Fruit fly (Drosophila melanogaster) whole organism, embryonic: ENCODE data around the gene ci.

ENCODE experiments used
- Aef1 ChIP-seq: fragments of 200-800 bp; sonication (Bioruptor generic); IDR thresholded peaks from 3 replicates; pipeline ENCODE4 v1.3.6; 2022; ENCODE audit warnings: missing biosample characterization, missing genetic modification characterization
- B-H2 ChIP-seq: fragments of 200-800 bp; sonication (Bioruptor generic); optimal IDR thresholded peaks from 2 replicates; lab custom pipeline; 2018; ENCODE audit warnings: missing biosample characterization, mild to moderate bottlenecking, missing genetic modification characterization
- Blimp-1 ChIP-seq: fragments of 200-800 bp; sonication (Bioruptor generic); optimal IDR thresholded peaks from 3 replicates; lab custom pipeline; 2018; ENCODE audit warnings: missing biosample characterization, missing genetic modification characterization, mild to moderate bottlenecking, moderate library complexity, missing genetic modification reagents
- CG10147 ChIP-seq: fragments of 200-800 bp; sonication (Bioruptor generic); optimal IDR thresholded peaks from 2 replicates; lab custom pipeline; 2019; ENCODE audit warnings: missing biosample characterization, mild to moderate bottlenecking, missing genetic modification characterization, moderate library complexity
- CG10366 ChIP-seq: fragments of 200-800 bp; sonication (Bioruptor generic); IDR thresholded peaks from 2 replicates; pipeline ENCODE4 v1.3.6; 2022; ENCODE audit warnings: missing biosample characterization, missing genetic modification characterization
- CG10654 ChIP-seq: fragments of 200-800 bp; sonication (Bioruptor generic); optimal IDR thresholded peaks from 2 replicates; lab custom pipeline; 2016; ENCODE audit warnings: missing biosample characterization, missing genetic modification characterization
- CG10979 ChIP-seq: fragments of 200-800 bp; sonication (Bioruptor generic); optimal IDR thresholded peaks from 2 replicates; lab custom pipeline; 2018; ENCODE audit warnings: missing biosample characterization, mild to moderate bottlenecking, missing genetic modification characterization, moderate library complexity
- CG11695 ChIP-seq: fragments of 200-800 bp; sonication (Bioruptor generic); IDR thresholded peaks from 3 replicates; pipeline ENCODE4 v1.3.6; 2022; ENCODE audit warnings: missing biosample characterization, missing genetic modification characterization
- CG12391 ChIP-seq: fragments of 200-800 bp; sonication (Bioruptor generic); optimal IDR thresholded peaks from 3 replicates; lab custom pipeline; 2018; ENCODE audit warnings: missing biosample characterization, mild to moderate bottlenecking, missing genetic modification characterization, moderate library complexity
- CG13123 ChIP-seq: fragments of 200-800 bp; sonication (Bioruptor generic); optimal IDR thresholded peaks from 2 replicates; lab custom pipeline; 2016; ENCODE audit warnings: missing biosample characterization, missing genetic modification characterization
- CG13296 ChIP-seq: fragments of 200-800 bp; sonication (Bioruptor generic); optimal IDR thresholded peaks from 3 replicates; lab custom pipeline; 2018; ENCODE audit warnings: missing biosample characterization, mild to moderate bottlenecking, missing genetic modification characterization
- CG15073 ChIP-seq: fragments of 200-800 bp; sonication (Bioruptor generic); optimal IDR thresholded peaks from 2 replicates; lab custom pipeline; 2016; ENCODE audit warnings: missing biosample characterization, missing genetic modification characterization
- CG1529 ChIP-seq: fragments of 200-800 bp; sonication (Bioruptor generic); optimal IDR thresholded peaks from 3 replicates; lab custom pipeline; 2018; ENCODE audit warnings: missing biosample characterization, missing genetic modification characterization
- CG15696 ChIP-seq: fragments of 200-800 bp; sonication (Bioruptor generic); optimal IDR thresholded peaks from 2 replicates; lab custom pipeline; 2019; ENCODE audit warnings: missing biosample characterization, mild to moderate bottlenecking, missing genetic modification characterization, moderate library complexity
- CG1603 ChIP-seq: fragments of 200-800 bp; sonication (Bioruptor generic); optimal IDR thresholded peaks from 2 replicates; lab custom pipeline; 2019; ENCODE audit warnings: missing biosample characterization, mild to moderate bottlenecking, missing genetic modification characterization, moderate library complexity
- CG16815 ChIP-seq: fragments of 200-800 bp; sonication (Bioruptor generic); optimal IDR thresholded peaks from 3 replicates; lab custom pipeline; 2017; ENCODE audit warnings: missing biosample characterization, mild to moderate bottlenecking, missing genetic modification characterization
- CG17328 ChIP-seq: fragments of 200-800 bp; sonication (Bioruptor generic); IDR thresholded peaks from 2 replicates; pipeline ENCODE4 v1.3.6; 2022; ENCODE audit warnings: missing biosample characterization, missing genetic modification characterization
- CG31224 ChIP-seq: fragments of 200-800 bp; sonication (Bioruptor generic); IDR thresholded peaks from 2 replicates; pipeline ENCODE4 v1.3.6; 2022; ENCODE audit warnings: missing biosample characterization, missing genetic modification characterization
- CG33557 ChIP-seq: fragments of 200-800 bp; sonication (Bioruptor generic); optimal IDR thresholded peaks from 2 replicates; lab custom pipeline; 2019; ENCODE audit warnings: missing biosample characterization, mild to moderate bottlenecking, missing genetic modification characterization, moderate library complexity
- CG4617 ChIP-seq: fragments of 200-800 bp; sonication (Bioruptor generic); optimal IDR thresholded peaks from 3 replicates; lab custom pipeline; 2016; ENCODE audit warnings: missing biosample characterization, missing genetic modification characterization, borderline replicate concordance
- CG7928 ChIP-seq: fragments of 200-800 bp; sonication (Bioruptor generic); optimal IDR thresholded peaks from 2 replicates; lab custom pipeline; 2017; ENCODE audit warnings: missing biosample characterization, mild to moderate bottlenecking, missing genetic modification characterization
- CG8359 ChIP-seq: fragments of 200-800 bp; sonication (Bioruptor generic); optimal IDR thresholded peaks from 2 replicates; lab custom pipeline; 2017; ENCODE audit warnings: missing biosample characterization, mild to moderate bottlenecking, missing genetic modification characterization, borderline replicate concordance
- CG8765 ChIP-seq: fragments of 200-800 bp; sonication (Bioruptor generic); IDR thresholded peaks from 2 replicates; pipeline ENCODE4 v1.3.6; 2022; ENCODE audit warnings: missing biosample characterization, missing genetic modification characterization
- Dad ChIP-seq: fragments of 200-800 bp; sonication (Bioruptor generic); optimal IDR thresholded peaks from 3 replicates; lab custom pipeline; 2016; ENCODE audit warnings: missing biosample characterization, missing genetic modification characterization
- Eip74EF ChIP-seq, 2 experiments: fragments of 200-800 bp in 1 of 2; fragments of >200 bp in 1 of 2; sonication (Bioruptor generic) in 1 of 2; optimal IDR thresholded peaks; 2 replicates each; lab custom pipeline; 2017 to 2019; ENCODE audit warnings: missing biosample characterization in 2 of 2, missing genetic modification characterization in 2 of 2, mild to moderate bottlenecking in 1 of 2, moderate library complexity in 1 of 2
- Elba2 ChIP-seq: fragments of 200-800 bp; sonication (Bioruptor generic); optimal IDR thresholded peaks from 3 replicates; lab custom pipeline; 2016; ENCODE audit warnings: missing biosample characterization, missing genetic modification characterization
- HHEX ChIP-seq: fragments of 200-800 bp; sonication (Bioruptor generic); optimal IDR thresholded peaks from 3 replicates; lab custom pipeline; 2017; ENCODE audit warnings: missing biosample characterization, mild to moderate bottlenecking, missing genetic modification characterization, missing genetic modification reagents
- HmgZ ChIP-seq: fragments of 200-800 bp; sonication (Bioruptor generic); optimal IDR thresholded peaks from 2 replicates; lab custom pipeline; 2018; ENCODE audit warnings: missing biosample characterization, mild to moderate bottlenecking, missing genetic modification characterization
- Hmr ChIP-seq: fragments of 200-800 bp; sonication (Bioruptor generic); optimal IDR thresholded peaks from 3 replicates; lab custom pipeline; 2017; ENCODE audit warnings: mild to moderate bottlenecking, missing biosample characterization, missing genetic modification reagents, missing genetic modification characterization
- Lhr ChIP-seq: fragments of 200-800 bp; sonication (Bioruptor generic); optimal IDR thresholded peaks from 3 replicates; lab custom pipeline; 2017; ENCODE audit warnings: mild to moderate bottlenecking, missing biosample characterization, missing genetic modification reagents, missing genetic modification characterization
- Oaz ChIP-seq: fragments of 200-800 bp; sonication (Bioruptor generic); IDR thresholded peaks from 2 replicates; pipeline ENCODE4 v1.3.6; 2022; ENCODE audit warnings: missing biosample characterization, missing genetic modification characterization
- Oli ChIP-seq: fragments of 200-800 bp; sonication (Bioruptor generic); optimal IDR thresholded peaks from 2 replicates; lab custom pipeline; 2018; ENCODE audit warnings: missing biosample characterization, mild to moderate bottlenecking, missing genetic modification characterization, moderate library complexity
- Opbp ChIP-seq: fragments of 200-800 bp; sonication (Bioruptor generic); IDR thresholded peaks from 3 replicates; pipeline ENCODE4 v1.3.6; 2022; ENCODE audit warnings: missing biosample characterization, missing genetic modification characterization; ENCODE audit not compliant: partially characterized antibody
- Sox100B ChIP-seq: fragments of 200-800 bp; sonication (Bioruptor generic); optimal IDR thresholded peaks from 3 replicates; lab custom pipeline; 2018; ENCODE audit warnings: missing biosample characterization, mild to moderate bottlenecking, missing genetic modification characterization
- Sry-β ChIP-seq: fragments of 200-800 bp; sonication (Bioruptor generic); optimal IDR thresholded peaks from 2 replicates; lab custom pipeline; 2018; ENCODE audit warnings: missing biosample characterization, mild to moderate bottlenecking, missing genetic modification characterization, moderate library complexity
- abd-A ChIP-seq: fragments of 200-800 bp; sonication (Bioruptor generic); optimal IDR thresholded peaks from 3 replicates; lab custom pipeline; 2019; ENCODE audit warnings: missing biosample characterization, mild to moderate bottlenecking, missing genetic modification characterization, moderate library complexity
- bbx ChIP-seq: fragments of 200-800 bp; sonication (Bioruptor generic); IDR thresholded peaks from 2 replicates; pipeline ENCODE4 v1.3.6; 2022; ENCODE audit warnings: missing biosample characterization, missing genetic modification characterization; ENCODE audit not compliant: partially characterized antibody
- dmrt11E ChIP-seq: fragments of 200-800 bp; sonication (Bioruptor generic); optimal IDR thresholded peaks from 3 replicates; lab custom pipeline; 2018; ENCODE audit warnings: missing biosample characterization, mild to moderate bottlenecking, missing genetic modification characterization, moderate library complexity
- gcm2 ChIP-seq: fragments of 200-800 bp; sonication (Bioruptor generic); optimal IDR thresholded peaks from 2 replicates; lab custom pipeline; 2016; ENCODE audit warnings: missing biosample characterization, missing genetic modification characterization
- klu ChIP-seq: fragments of 200-800 bp; sonication (Bioruptor generic); IDR thresholded peaks from 2 replicates; pipeline ENCODE4 v1.3.6; 2022; ENCODE audit warnings: missing biosample characterization, missing genetic modification characterization
- lmd ChIP-seq: fragments of 200-800 bp; sonication (Bioruptor generic); IDR thresholded peaks from 2 replicates; pipeline ENCODE4 v1.3.6; 2022; ENCODE audit warnings: missing biosample characterization, missing genetic modification characterization
- mam ChIP-seq: fragments of 200-800 bp; sonication (Bioruptor generic); optimal IDR thresholded peaks from 3 replicates; lab custom pipeline; 2016; ENCODE audit warnings: missing biosample characterization, missing genetic modification characterization
- nom ChIP-seq: fragments of 200-800 bp; sonication (Bioruptor generic); optimal IDR thresholded peaks from 2 replicates; lab custom pipeline; 2017; ENCODE audit warnings: missing biosample characterization, missing genetic modification characterization, mild to moderate bottlenecking, moderate library complexity, missing genetic modification reagents
- odd ChIP-seq: fragments of 200-800 bp; sonication (Bioruptor generic); optimal IDR thresholded peaks from 2 replicates; lab custom pipeline; 2017; ENCODE audit warnings: missing biosample characterization, mild to moderate bottlenecking, missing genetic modification characterization
- pb ChIP-seq: fragments of 200-800 bp; sonication (Bioruptor generic); optimal IDR thresholded peaks from 3 replicates; lab custom pipeline; 2016; ENCODE audit warnings: missing biosample characterization, missing genetic modification characterization
- sens ChIP-seq: fragments of 200-800 bp; sonication (Bioruptor generic); peaks from one replicate; lab custom pipeline; 2016; ENCODE audit warnings: missing biosample characterization, missing genetic modification characterization
- tx ChIP-seq: fragments of 200-800 bp; sonication (Bioruptor generic); optimal IDR thresholded peaks from 2 replicates; lab custom pipeline; 2016; ENCODE audit warnings: missing biosample characterization, missing genetic modification characterization
- vnd ChIP-seq: fragments of 200-800 bp; sonication (Bioruptor generic); IDR thresholded peaks from 3 replicates; pipeline ENCODE4 v1.3.6; 2022; ENCODE audit warnings: missing biosample characterization, missing genetic modification characterization; ENCODE audit not compliant: partially characterized antibody

Gene ci

DNA sequence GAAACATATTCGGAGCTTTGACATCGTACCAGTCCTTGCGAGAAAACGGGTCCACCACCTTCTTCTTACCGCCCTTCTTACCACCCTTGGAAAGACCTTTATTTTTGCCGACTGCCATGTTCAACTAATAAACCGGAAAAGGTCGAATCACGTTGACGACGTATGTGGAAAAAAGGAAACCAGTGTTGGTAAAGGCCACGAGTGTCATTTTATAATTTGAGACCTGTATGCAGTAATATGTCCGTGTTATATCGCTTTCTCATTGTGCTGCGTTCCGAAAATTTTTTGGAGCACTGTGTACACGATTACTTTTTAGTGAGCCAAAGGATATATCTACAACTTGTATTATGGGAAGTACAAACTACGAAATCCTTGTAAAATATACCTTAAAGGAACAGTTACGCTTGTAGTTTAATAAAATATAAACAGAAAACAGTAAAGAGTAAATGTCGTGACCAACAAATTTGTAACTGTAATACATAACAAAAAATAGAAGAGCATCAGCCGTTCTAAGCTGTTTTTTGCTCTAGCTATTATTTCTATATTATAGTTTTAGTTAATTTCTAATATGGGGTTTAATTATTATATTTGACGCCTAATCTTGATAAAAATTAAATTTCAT lies 10.3 kb upstream of the ci start, which contains the start of gene RpS3A (continued):
- TF ChIP-seq CG31224 (GFP tag; lab: Robert Waterston, UW) (no peak), CG10979 (peak; percentile 61), Sry-β (peak; percentile 61), Lhr (GFP tag; lab: Kevin White, UChicago) (peak; percentile 76), lmd (GFP tag; lab: Robert Waterston, UW) (no peak), CG11695 (GFP tag; lab: Robert Waterston, UW) (0 out of 3 replicates have a peak, but pooled peaks have one; percentile 32), B-H2 (peak; percentile 92), CG10147 (GFP tag; lab: Kevin White, UChicago) (peak; percentile 67), CG1529 (peak; percentile 45), HHEX (GFP tag; lab: Kevin White, UChicago) (peak; percentile 86), CG12391 (tag; lab: Kevin White, UChicago) (peak; percentile 62), Dad (GFP tag; lab: Kevin White, UChicago) (peak; percentile 61), CG17328 (GFP tag; lab: Robert Waterston, UW) (peak; percentile 87), CG33557 (GFP tag; lab: Kevin White, UChicago) (peak; percentile 70), Blimp-1 (GFP tag; lab: Kevin White, UChicago) (no peak), CG4617 (peak; percentile 50), odd (GFP tag; lab: Kevin White, UChicago) (peak; percentile 65), abd-A (no peak), CG1603 (tag; lab: Kevin White, UChicago) (peak; percentile 98), klu (GFP tag; lab: Robert Waterston, UW) (no peak), vnd (no peak), CG7928 (peak; percentile 2), CG13296 (GFP tag; lab: Kevin White, UChicago) (peak; percentile 86), pb (GFP tag; lab: Kevin White, UChicago) (peak; percentile 75), CG15696 (tag; lab: Kevin White, UChicago) (no peak), CG15073 (GFP tag; lab: Kevin White, UChicago) (no peak), gcm2 (peak; percentile 75), Oaz (GFP tag; lab: Robert Waterston, UW) (no peak), Opbp (GFP tag; lab: Robert Waterston, UW) (no peak), tx (GFP tag; lab: Kevin White, UChicago) (peak; percentile 71), dmrt11E (tag; lab: Kevin White, UChicago) (peak; percentile 65), Elba2 (GFP tag; lab: Kevin White, UChicago) (peak; percentile 25), Eip74EF (GFP tag; optimal IDR thresholded peaks at IDR 0.05; lab: Kevin White, UChicago) (peak; percentile 60 to 71), Aef1 (GFP tag; lab: Robert Waterston, UW) (no peak; the same call in 2 of the 3 replicates), CG13123 (GFP tag; lab: Kevin White, UChicago) (peak; percentile 18), CG10654 (GFP tag; lab: Kevin White, UChicago) (peak; percentile 68), Oli (peak; percentile 52), Sox100B (GFP tag; lab: Kevin White, UChicago) (peak; percentile 49), HmgZ (tag; lab: Kevin White, UChicago) (peak; percentile 73), bbx (GFP tag; lab: Robert Waterston, UW) (no peak), CG10366 (GFP tag; lab: Robert Waterston, UW) (no peak; the same call in 1 of the 2 replicates), CG16815 (GFP tag; lab: Kevin White, UChicago) (peak; percentile 68), sens (GFP tag; lab: Kevin White, UChicago) (peak; percentile 90), nom (GFP tag; lab: Kevin White, UChicago) (peak; percentile 89), CG8765 (GFP tag; lab: Robert Waterston, UW) (no peak), Hmr (no peak), mam (GFP tag; lab: Kevin White, UChicago) (peak; percentile 76), CG8359 (peak; percentile 61)
